Worm (Caenorhabditis elegans) whole organism, L2 larva: ENCODE data around the gene F49H12.3.
A peak's percentile ranks its signal among the peaks of the same experiment; 100 is the strongest.

Source experiments
- F13H6.1 ChIP-seq: sonication (generic microtip); optimal IDR thresholded peaks from 2 replicates; lab custom pipeline; 2016; ENCODE audit warnings: missing genetic modification characterization, missing compliant biosample characterization
- R02D3.7 ChIP-seq: fragments of 150-350 bp; optimal IDR thresholded peaks from 2 replicates; lab custom pipeline; 2014; ENCODE audit warnings: missing biosample characterization, missing genetic modification characterization
- Y55F3AM.14 ChIP-seq: fragments of 200-800 bp; sonication (Bioruptor generic); optimal IDR thresholded peaks from 2 replicates; lab custom pipeline; 2018; ENCODE audit warnings: mild to moderate bottlenecking, missing genetic modification characterization, missing compliant biosample characterization
- ZK546.5 ChIP-seq: sonication (generic microtip); optimal IDR thresholded peaks from 2 replicates; lab custom pipeline; 2017; ENCODE audit warnings: missing biosample characterization, missing genetic modification characterization
- blmp-1 ChIP-seq: sonication (generic microtip); optimal IDR thresholded peaks from 2 replicates; lab custom pipeline; 2017; ENCODE audit warnings: missing genetic modification characterization, mild to moderate bottlenecking, missing compliant biosample characterization, antibody characterized with exemption, moderate library complexity; ENCODE audit not compliant: insufficient read depth
- ceh-16 ChIP-seq: fragments of 150-350 bp; optimal IDR thresholded peaks from 2 replicates; lab custom pipeline; 2014; ENCODE audit warnings: missing biosample characterization, missing genetic modification characterization
- ceh-82 ChIP-seq: fragments of 150-350 bp; optimal IDR thresholded peaks from 2 replicates; lab custom pipeline; 2014; ENCODE audit warnings: missing biosample characterization, missing genetic modification characterization
- dmd-4 ChIP-seq: sonication (generic microtip); optimal IDR thresholded peaks from 2 replicates; lab custom pipeline; 2017; ENCODE audit warnings: missing biosample characterization, missing genetic modification characterization
- elt-1 ChIP-seq: fragments of 150-350 bp; optimal IDR thresholded peaks from 2 replicates; lab custom pipeline; 2014; ENCODE audit warnings: missing biosample characterization, missing genetic modification characterization
- elt-3 ChIP-seq: sonication (generic microtip); optimal IDR thresholded peaks from 2 replicates; lab custom pipeline; 2017; ENCODE audit warnings: missing biosample characterization, missing genetic modification characterization
- fos-1 ChIP-seq: fragments of 150-350 bp; optimal IDR thresholded peaks from 2 replicates; lab custom pipeline; 2014; ENCODE audit warnings: missing biosample characterization, missing genetic modification characterization
- gmeb-1 ChIP-seq: fragments of 150-350 bp; optimal IDR thresholded peaks from 2 replicates; lab custom pipeline; 2014; ENCODE audit warnings: missing biosample characterization, missing genetic modification characterization
- lin-11 ChIP-seq: fragments of 150-350 bp; sonication (generic microtip); optimal IDR thresholded peaks from 2 replicates; lab custom pipeline; 2014; ENCODE audit warnings: missing biosample characterization, missing genetic modification characterization, inconsistent platforms, mixed read lengths
- lin-39 ChIP-seq: fragments of 150-350 bp; optimal IDR thresholded peaks from 2 replicates; lab custom pipeline; 2014; ENCODE audit warnings: missing biosample characterization, missing genetic modification reagents, missing genetic modification characterization
- lsy-2 ChIP-seq, 2 experiments: fragments of 150-350 bp in 1 of 2; sonication (generic microtip) in 1 of 2; optimal IDR thresholded peaks; 2 replicates each; lab custom pipeline; 2014 to 2017; ENCODE audit warnings: missing biosample characterization in 2 of 2, missing genetic modification characterization in 2 of 2
- mbf-1 ChIP-seq: sonication (generic microtip); optimal IDR thresholded peaks from 2 replicates; lab custom pipeline; 2017; ENCODE audit warnings: missing biosample characterization, missing genetic modification characterization
- mdl-1 ChIP-seq, 2 experiments: fragments of 150-350 bp in 1 of 2; sonication (generic microtip) in 1 of 2; optimal IDR thresholded peaks; 2 replicates each; lab custom pipeline; 2017; ENCODE audit warnings: missing biosample characterization in 2 of 2, missing genetic modification characterization in 2 of 2
- nhr-10 ChIP-seq: sonication (generic microtip); optimal IDR thresholded peaks from 2 replicates; lab custom pipeline; 2017; ENCODE audit warnings: missing biosample characterization, missing genetic modification characterization
- nhr-11 ChIP-seq: fragments of 150-350 bp; optimal IDR thresholded peaks from 2 replicates; lab custom pipeline; 2014; ENCODE audit warnings: missing biosample characterization, missing genetic modification characterization
- nhr-12 ChIP-seq: fragments of 150-350 bp; optimal IDR thresholded peaks from 2 replicates; lab custom pipeline; 2014; ENCODE audit warnings: missing biosample characterization, missing genetic modification characterization
- nhr-129 ChIP-seq: fragments of 150-350 bp; optimal IDR thresholded peaks from 2 replicates; lab custom pipeline; 2014; ENCODE audit warnings: missing biosample characterization, missing genetic modification characterization
- nhr-237 ChIP-seq: fragments of 150-350 bp; optimal IDR thresholded peaks from 2 replicates; lab custom pipeline; 2014; ENCODE audit warnings: missing biosample characterization, missing genetic modification characterization
- nhr-25 ChIP-seq: fragments of 150-350 bp; sonication (generic microtip); optimal IDR thresholded peaks from 3 replicates; lab custom pipeline; 2014; ENCODE audit warnings: missing biosample characterization, missing genetic modification characterization
- nhr-6 ChIP-seq: fragments of 150-350 bp; optimal IDR thresholded peaks from 2 replicates; lab custom pipeline; 2014; ENCODE audit warnings: missing biosample characterization, missing genetic modification characterization
- nhr-77 ChIP-seq: fragments of 150-350 bp; optimal IDR thresholded peaks from 2 replicates; lab custom pipeline; 2014; ENCODE audit warnings: missing biosample characterization, missing genetic modification characterization
- peb-1 ChIP-seq: fragments of 150-350 bp; optimal IDR thresholded peaks from 2 replicates; lab custom pipeline; 2014; ENCODE audit warnings: missing biosample characterization, missing genetic modification characterization
- sem-4 ChIP-seq: fragments of 150-350 bp; optimal IDR thresholded peaks from 2 replicates; lab custom pipeline; 2014; ENCODE audit warnings: missing biosample characterization, missing genetic modification reagents, missing genetic modification characterization
- sma-9 ChIP-seq, 2 experiments: fragments of 150-350 bp in 1 of 2; sonication (generic microtip) in 1 of 2; optimal IDR thresholded peaks; 2 replicates each; lab custom pipeline; 2014 to 2016; ENCODE audit warnings: missing genetic modification characterization in 2 of 2, mild to moderate bottlenecking in 1 of 2, missing biosample characterization in 1 of 2, missing compliant biosample characterization in 1 of 2, missing genetic modification reagents in 1 of 2, moderate library complexity in 1 of 2
- snpc-4 ChIP-seq: fragments of 150-350 bp; optimal IDR thresholded peaks from 2 replicates; lab custom pipeline; 2014; ENCODE audit warnings: missing biosample characterization, missing genetic modification characterization
- unc-55 ChIP-seq: fragments of 150-350 bp; sonication (generic microtip); optimal IDR thresholded peaks from 3 replicates; lab custom pipeline; 2014; ENCODE audit warnings: missing biosample characterization, missing genetic modification reagents, missing genetic modification characterization
- unc-62 ChIP-seq: fragments of 150-350 bp; optimal IDR thresholded peaks from 2 replicates; lab custom pipeline; 2014; ENCODE audit warnings: missing biosample characterization, missing genetic modification reagents, missing genetic modification characterization
- zag-1 ChIP-seq: fragments of 150-350 bp; optimal IDR thresholded peaks from 2 replicates; lab custom pipeline; 2014; ENCODE audit warnings: missing biosample characterization, missing genetic modification characterization
- ztf-1 ChIP-seq: fragments of 200-800 bp; sonication (Bioruptor generic); conservative IDR thresholded peaks from 2 replicates; pipeline ENCODE4 v1.3.6; 2022; ENCODE audit warnings: missing genetic modification characterization, missing compliant biosample characterization
- ztf-11 ChIP-seq: sonication (generic microtip); optimal IDR thresholded peaks from 2 replicates; lab custom pipeline; 2017; ENCODE audit warnings: missing biosample characterization, missing genetic modification characterization
- ztf-4 ChIP-seq: fragments of 150-350 bp; optimal IDR thresholded peaks from 2 replicates; lab custom pipeline; 2014; ENCODE audit warnings: missing biosample characterization, missing genetic modification characterization

Gene F49H12.3

DNA sequence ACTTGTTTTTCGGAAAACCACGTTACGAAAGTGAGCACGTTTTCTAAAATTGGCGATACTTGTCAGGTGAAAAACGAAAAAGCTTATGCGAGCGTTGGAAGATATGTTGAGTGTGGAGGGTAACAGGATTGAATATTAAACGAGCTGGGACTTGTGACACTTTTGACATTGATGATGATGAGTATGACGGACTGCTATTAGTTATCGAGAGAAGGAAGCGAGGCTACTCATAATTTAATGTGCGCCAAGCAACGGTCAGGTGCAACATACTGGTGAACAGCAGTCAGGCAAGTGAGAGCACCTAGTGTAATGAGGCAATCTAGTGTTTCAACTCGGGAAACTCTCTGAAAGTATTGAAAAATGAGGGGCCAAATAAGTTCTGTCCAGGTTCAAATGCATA, 34.0 kb upstream of the F49H12.3 start:
- no peak for TF ChIP-seq snpc-4 (tag; lab: Kevin White, UChicago)
- TF ChIP-seq nhr-12 (tag; lab: Kevin White, UChicago), result no peak
- TF ChIP-seq mbf-1 (tag; lab: Kevin White, UChicago), result no peak
- TF ChIP-seq gmeb-1 (tag; lab: Kevin White, UChicago), result no peak
- no peak for TF ChIP-seq nhr-129 (tag; lab: Kevin White, UChicago)
- TF ChIP-seq zag-1, result no peak
- no peak for TF ChIP-seq sma-9 (GFP tag; optimal IDR thresholded peaks at IDR 0.05; lab: Kevin White, UChicago)
- no peak for TF ChIP-seq sma-9 (tag; optimal IDR thresholded peaks at IDR 0.05; lab: Kevin White, UChicago)
- TF ChIP-seq nhr-6 (tag; lab: Kevin White, UChicago), result no peak
- TF ChIP-seq dmd-4 (tag; lab: Kevin White, UChicago), result no peak
- TF ChIP-seq unc-55 (GFP tag; lab: Kevin White, UChicago), result no peak
- no peak for TF ChIP-seq peb-1 (tag; lab: Kevin White, UChicago)
- no peak for TF ChIP-seq ztf-4 (tag; lab: Kevin White, UChicago)
- no peak for TF ChIP-seq lin-11
- no peak for TF ChIP-seq elt-3 (tag; lab: Kevin White, UChicago)
- no peak for TF ChIP-seq lsy-2 (tag; optimal IDR thresholded peaks at IDR 0.05; lab: Kevin White, UChicago)
- TF ChIP-seq nhr-237, result no peak
- no peak for TF ChIP-seq Y55F3AM.14 (GFP tag; lab: Kevin White, UChicago)
- no peak for TF ChIP-seq blmp-1 (tag; lab: Kevin White, UChicago)
- no peak for TF ChIP-seq mdl-1 (tag; optimal IDR thresholded peaks at IDR 0.05; lab: Kevin White, UChicago)
- TF ChIP-seq, all 48 proteins: peak for 0

DNA sequence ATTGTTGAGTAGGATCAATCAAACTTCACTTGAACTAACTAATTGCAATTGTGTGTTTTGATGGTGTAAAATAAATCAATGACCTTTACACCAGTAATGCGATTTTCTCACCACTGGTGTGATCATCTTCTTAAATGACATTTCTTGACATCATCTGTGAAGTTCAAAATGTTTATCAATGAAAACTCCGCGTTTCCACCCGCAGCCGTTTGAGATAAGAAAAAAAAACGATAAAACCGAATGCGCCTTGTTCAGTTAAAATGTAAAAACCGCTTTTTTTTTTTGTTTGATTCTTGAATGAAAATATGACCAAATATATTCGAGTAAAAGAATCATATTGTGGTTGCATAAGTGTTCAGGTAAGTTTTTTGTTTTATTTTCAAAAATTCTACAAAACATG, 32.6 kb upstream of the F49H12.3 start, which contains the start of gene Y102A11A.1:
Y102A11A.1 (plus strand) TSS at position 223 of the 400 bp plus-strand sequence.
- TF ChIP-seq fos-1 (tag; lab: Kevin White, UChicago) (peak; percentile 23), zag-1 (no peak), nhr-237 (no peak), lin-11 (no peak)

DNA sequence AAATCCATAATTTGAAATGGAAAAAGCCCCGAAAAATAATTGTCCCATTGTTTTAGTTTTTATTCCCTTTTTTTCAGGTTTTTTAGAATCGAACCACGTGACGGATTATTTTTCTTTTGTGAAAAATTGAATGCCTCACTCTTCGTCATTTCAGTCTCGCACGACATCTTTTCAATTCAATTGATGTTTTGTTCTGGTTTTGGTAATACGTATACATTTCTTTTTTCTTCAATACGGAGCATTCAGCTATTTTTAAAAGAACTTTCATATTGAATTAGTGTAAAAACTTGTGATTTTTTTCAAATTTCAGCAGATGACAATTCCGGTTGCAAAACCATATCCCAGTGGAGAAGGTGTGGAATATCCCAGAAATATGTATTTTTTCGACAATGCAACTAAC, 19.4 kb upstream of the F49H12.3 start, which contains the start of gene F49H12.7:
F49H12.7 (plus strand) TSS at position 301 of the 400 bp plus-strand sequence.
- no peak for TF ChIP-seq elt-3 (tag; lab: Kevin White, UChicago)
- no peak for TF ChIP-seq dmd-4 (tag; lab: Kevin White, UChicago)
- TF ChIP-seq ZK546.5 (tag; lab: Kevin White, UChicago), result no peak
- TF ChIP-seq mbf-1 (tag; lab: Kevin White, UChicago), result no peak
- no peak for TF ChIP-seq nhr-25
- TF ChIP-seq ceh-82 (tag; lab: Kevin White, UChicago), result no peak
- no peak for TF ChIP-seq gmeb-1 (tag; lab: Kevin White, UChicago)
- TF ChIP-seq nhr-11 (tag; lab: Kevin White, UChicago), result no peak
- no peak for TF ChIP-seq sem-4 (tag; lab: Kevin White, UChicago)
- no peak for TF ChIP-seq mdl-1 (tag; optimal IDR thresholded peaks at IDR 0.05; lab: Kevin White, UChicago)
- TF ChIP-seq F13H6.1 (tag; lab: Kevin White, UChicago), result no peak
- no peak for TF ChIP-seq unc-62 (GFP tag; lab: Kevin White, UChicago)
- TF ChIP-seq snpc-4 (tag; lab: Kevin White, UChicago), result no peak
- TF ChIP-seq sma-9 (GFP tag; optimal IDR thresholded peaks at IDR 0.05; lab: Kevin White, UChicago), result no peak
- no peak for TF ChIP-seq sma-9 (tag; optimal IDR thresholded peaks at IDR 0.05; lab: Kevin White, UChicago)
- no peak for TF ChIP-seq ztf-4 (tag; lab: Kevin White, UChicago)
- no peak for TF ChIP-seq lin-39 (tag; lab: Kevin White, UChicago)
- TF ChIP-seq, all 48 proteins: peak for 0

ce11 chrX:2068294-2068693, 15.9 kb upstream of the F49H12.3 start:
- peak; percentile 20 for TF ChIP-seq fos-1 (tag; lab: Kevin White, UChicago)
- peak; percentile 35 for TF ChIP-seq sma-9 (GFP tag; optimal IDR thresholded peaks at IDR 0.05; lab: Kevin White, UChicago)
- no peak for TF ChIP-seq sma-9 (tag; optimal IDR thresholded peaks at IDR 0.05; lab: Kevin White, UChicago)
- no peak for TF ChIP-seq nhr-6 (tag; lab: Kevin White, UChicago)

DNA sequence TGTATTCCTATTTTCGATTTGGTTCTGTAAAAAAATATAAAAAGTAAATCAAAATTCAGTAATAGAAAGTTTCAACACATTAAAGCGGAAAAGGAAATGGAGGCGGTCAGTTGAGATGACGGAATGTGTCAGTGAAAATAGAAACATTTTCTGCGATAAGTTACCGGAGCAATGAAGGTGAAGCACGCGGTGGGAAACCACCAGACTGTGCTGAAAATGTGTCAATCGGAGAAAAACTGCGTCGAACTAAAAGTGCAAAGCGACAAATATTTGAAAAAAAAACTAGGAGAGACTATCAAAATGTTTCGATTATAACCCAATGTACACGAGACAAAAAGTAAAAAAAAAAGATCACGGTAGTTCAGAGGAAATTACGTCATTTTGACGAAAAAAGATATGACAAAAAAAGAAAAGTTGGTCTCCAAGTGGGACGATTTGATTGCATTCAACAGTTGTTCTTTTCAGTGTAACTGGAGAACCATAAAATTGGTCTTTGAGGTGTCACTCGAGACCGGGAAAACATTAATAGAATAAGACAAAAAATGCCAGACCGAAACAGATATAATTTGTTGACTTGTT, 13.7 kb upstream of the F49H12.3 start, which contains the start of gene acl-4:
acl-4 (minus strand) TSS at position 27 of the 579 bp plus-strand sequence.
- TF ChIP-seq ztf-1 (GFP tag; lab: Robert Waterston, UW) (no peak), ztf-11 (tag; lab: Kevin White, UChicago) (no peak), R02D3.7 (tag; lab: Kevin White, UChicago) (no peak), blmp-1 (tag; lab: Kevin White, UChicago) (no peak), nhr-10 (tag; lab: Kevin White, UChicago) (no peak), gmeb-1 (tag; lab: Kevin White, UChicago) (no peak), nhr-77 (no peak), dmd-4 (tag; lab: Kevin White, UChicago) (no peak), fos-1 (tag; lab: Kevin White, UChicago) (peak; percentile 14), nhr-129 (tag; lab: Kevin White, UChicago) (peak; percentile 14), elt-1 (tag; lab: Kevin White, UChicago) (no peak), peb-1 (tag; lab: Kevin White, UChicago) (no peak), ceh-16 (tag; lab: Kevin White, UChicago) (no peak), unc-55 (GFP tag; lab: Kevin White, UChicago) (no peak)
